Worm (Caenorhabditis elegans) whole organism, young adult: ENCODE results near the gene C34E11.2.
A peak's percentile ranks its signal among the peaks of the same experiment; 100 is the strongest.

Source experiments
- B0336.3 ChIP-seq: fragments of 200-800 bp; sonication (Bioruptor generic); IDR thresholded peaks from 2 replicates; pipeline ENCODE4 v1.3.6; 2022; ENCODE audit warnings: missing genetic modification characterization, missing compliant biosample characterization
- D2030.7 ChIP-seq: fragments of 200-800 bp; sonication (Bioruptor generic); IDR thresholded peaks from 2 replicates; pipeline ENCODE4 v1.3.6; 2022; ENCODE audit warnings: missing genetic modification reagents, missing genetic modification characterization, missing compliant biosample characterization
- F23B12.7 ChIP-seq: sonication (generic microtip); optimal IDR thresholded peaks from 2 replicates; lab custom pipeline; 2017; ENCODE audit warnings: missing genetic modification characterization, mild to moderate bottlenecking, missing compliant biosample characterization, antibody characterized with exemption, moderate library complexity; ENCODE audit not compliant: insufficient read depth
- K11D2.4 ChIP-seq: fragments of 200-800 bp; sonication (Bioruptor generic); IDR thresholded peaks from 2 replicates; pipeline ENCODE4 v1.3.6; 2022; ENCODE audit warnings: missing genetic modification reagents, missing genetic modification characterization, missing compliant biosample characterization
- T07F8.4 ChIP-seq: sonication (generic microtip); optimal IDR thresholded peaks from 2 replicates; lab custom pipeline; 2016; ENCODE audit warnings: mild to moderate bottlenecking, missing genetic modification characterization, moderate library complexity, missing compliant biosample characterization
- Y67H2A.10 ChIP-seq: fragments of 200-800 bp; sonication (Bioruptor generic); conservative IDR thresholded peaks from 2 replicates; pipeline ENCODE4 v1.3.6; 2022; ENCODE audit warnings: missing genetic modification reagents, missing genetic modification characterization, missing compliant biosample characterization
- Y79H2A.3 ChIP-seq: fragments of 200-800 bp; sonication (Bioruptor generic); conservative IDR thresholded peaks from 2 replicates; pipeline ENCODE4 v1.3.6; 2022; ENCODE audit warnings: missing genetic modification reagents, missing genetic modification characterization, missing compliant biosample characterization
- akir-1 ChIP-seq: fragments of 200-800 bp; sonication (Bioruptor generic); optimal IDR thresholded peaks from 2 replicates; lab custom pipeline; 2018; ENCODE audit warnings: mild to moderate bottlenecking, missing genetic modification characterization, moderate library complexity, missing compliant biosample characterization
- aptf-2 ChIP-seq: fragments of 200-800 bp; sonication (Bioruptor generic); conservative IDR thresholded peaks from 2 replicates; pipeline ENCODE4 v1.3.6; 2022; ENCODE audit warnings: missing genetic modification reagents, missing genetic modification characterization, missing compliant biosample characterization
- aptf-3 ChIP-seq: fragments of 200-800 bp; sonication (Bioruptor generic); IDR thresholded peaks from 2 replicates; pipeline ENCODE4 v1.3.6; 2022; ENCODE audit warnings: missing genetic modification characterization, missing compliant biosample characterization
- atf-7 ChIP-seq: sonication (generic microtip); optimal IDR thresholded peaks from 2 replicates; lab custom pipeline; 2017; ENCODE audit warnings: mild to moderate bottlenecking, missing genetic modification characterization, missing compliant biosample characterization
- attf-5 ChIP-seq: fragments of 200-800 bp; sonication (Bioruptor generic); optimal IDR thresholded peaks from 2 replicates; lab custom pipeline; 2018; ENCODE audit warnings: mild to moderate bottlenecking, missing genetic modification characterization, missing compliant biosample characterization
- attf-6 ChIP-seq: fragments of 200-800 bp; sonication (Bioruptor generic); IDR thresholded peaks from 2 replicates; pipeline ENCODE4 v1.3.6; 2022; ENCODE audit warnings: missing genetic modification reagents, missing genetic modification characterization, missing compliant biosample characterization
- ccch-3 ChIP-seq: fragments of 200-800 bp; sonication (Bioruptor generic); optimal IDR thresholded peaks from 2 replicates; lab custom pipeline; 2018; ENCODE audit warnings: mild to moderate bottlenecking, missing genetic modification characterization, missing compliant biosample characterization
- cebp-1 ChIP-seq, 2 experiments: fragments of 200-800 bp in 1 of 2; sonication (Bioruptor generic) in 1 of 2; sonication (generic microtip) in 1 of 2; IDR thresholded peaks in 1 of 2; optimal IDR thresholded peaks in 1 of 2; 2 replicates each; pipeline versions ENCODE4 v1.3.6 to Lab custom; 2017 to 2022; ENCODE audit warnings: missing compliant biosample characterization in 2 of 2, missing genetic modification characterization in 2 of 2, mild to moderate bottlenecking in 1 of 2, missing genetic modification reagents in 1 of 2, moderate library complexity in 1 of 2
- cebp-2 ChIP-seq: fragments of 200-800 bp; sonication (Bioruptor generic); IDR thresholded peaks from 2 replicates; pipeline ENCODE4 v1.3.6; 2022; ENCODE audit warnings: missing genetic modification characterization, missing compliant biosample characterization
- ceh-27 ChIP-seq: fragments of 200-800 bp; sonication (Bioruptor generic); optimal IDR thresholded peaks from 2 replicates; lab custom pipeline; 2018; ENCODE audit warnings: mild to moderate bottlenecking, missing genetic modification characterization, moderate library complexity, missing compliant biosample characterization
- ceh-91 ChIP-seq: fragments of 200-800 bp; sonication (Bioruptor generic); IDR thresholded peaks from 2 replicates; pipeline ENCODE4 v1.3.6; 2022; ENCODE audit warnings: missing genetic modification reagents, missing genetic modification characterization, missing compliant biosample characterization
- chd-7 ChIP-seq: sonication (generic microtip); optimal IDR thresholded peaks from 2 replicates; lab custom pipeline; 2016; ENCODE audit warnings: mild to moderate bottlenecking, missing genetic modification characterization, moderate library complexity, missing compliant biosample characterization
- die-1 ChIP-seq: sonication (generic microtip); optimal IDR thresholded peaks from 2 replicates; lab custom pipeline; 2016; ENCODE audit warnings: missing genotype, mild to moderate bottlenecking, missing genetic modification characterization, missing compliant biosample characterization
- dox-1 ChIP-seq: fragments of 200-800 bp; sonication (Bioruptor generic); IDR thresholded peaks from 2 replicates; pipeline ENCODE4 v1.3.6; 2022; ENCODE audit warnings: missing genetic modification reagents, missing genetic modification characterization, missing compliant biosample characterization
- egrh-3 ChIP-seq: fragments of 200-800 bp; sonication (Bioruptor generic); IDR thresholded peaks from 2 replicates; pipeline ENCODE4 v1.3.6; 2022; ENCODE audit warnings: missing genetic modification reagents, missing genetic modification characterization, missing compliant biosample characterization
- ekl-4 ChIP-seq: fragments of 200-800 bp; sonication (Bioruptor generic); IDR thresholded peaks from 2 replicates; pipeline ENCODE4 v1.3.6; 2022; ENCODE audit warnings: missing genetic modification reagents, missing genetic modification characterization, missing compliant biosample characterization
- him-1 ChIP-seq: sonication (generic microtip); optimal IDR thresholded peaks from 2 replicates; lab custom pipeline; 2016; ENCODE audit warnings: missing genotype, missing genetic modification reagents, missing genetic modification characterization, missing compliant biosample characterization
- hmg-1.2 ChIP-seq: fragments of 200-800 bp; sonication (Bioruptor generic); IDR thresholded peaks from 2 replicates; pipeline ENCODE4 v1.3.6; 2022; ENCODE audit warnings: missing genetic modification reagents, missing genetic modification characterization, missing compliant biosample characterization
- hmg-20 ChIP-seq: fragments of 200-800 bp; sonication (Bioruptor generic); IDR thresholded peaks from 2 replicates; pipeline ENCODE4 v1.3.6; 2022; ENCODE audit warnings: missing genetic modification reagents, missing genetic modification characterization, missing compliant biosample characterization
- let-526 ChIP-seq: fragments of 200-800 bp; sonication (Bioruptor generic); IDR thresholded peaks from 2 replicates; pipeline ENCODE4 v1.3.6; 2022; ENCODE audit warnings: missing genetic modification reagents, missing genetic modification characterization, missing compliant biosample characterization
- let-607 ChIP-seq, 2 experiments: fragments of 200-800 bp in 1 of 2; sonication (Bioruptor generic) in 1 of 2; sonication (generic microtip) in 1 of 2; optimal IDR thresholded peaks; 2 replicates each; lab custom pipeline; 2016 to 2018; ENCODE audit warnings: mild to moderate bottlenecking in 2 of 2, missing compliant biosample characterization in 2 of 2, missing genetic modification characterization in 2 of 2, moderate library complexity in 2 of 2, missing genotype in 1 of 2
- lin-35 ChIP-seq, 3 experiments: fragments of 150-350 bp in 2 of 3; sonication (generic microtip) in 1 of 3; optimal IDR thresholded peaks; 2 replicates each; lab custom pipeline; 2014 to 2018; ENCODE audit warnings: missing biosample characterization in 3 of 3, missing genetic modification characterization in 3 of 3, missing genetic modification reagents in 3 of 3
- mel-28 ChIP-seq: sonication (generic microtip); optimal IDR thresholded peaks from 2 replicates; lab custom pipeline; 2016; ENCODE audit warnings: borderline replicate concordance, mild to moderate bottlenecking, missing genetic modification characterization, missing compliant biosample characterization
- nfyb-1 ChIP-seq: fragments of 200-800 bp; sonication (Bioruptor generic); IDR thresholded peaks from 2 replicates; pipeline ENCODE4 v1.3.6; 2022; ENCODE audit warnings: missing genetic modification reagents, missing genetic modification characterization, missing compliant biosample characterization
- nhr-179 ChIP-seq: sonication (generic microtip); optimal IDR thresholded peaks from 2 replicates; lab custom pipeline; 2016; ENCODE audit warnings: mild to moderate bottlenecking, missing genetic modification characterization, missing compliant biosample characterization
- rcor-1 ChIP-seq: fragments of 200-800 bp; sonication (Bioruptor generic); IDR thresholded peaks from 2 replicates; pipeline ENCODE4 v1.3.6; 2022; ENCODE audit warnings: missing genetic modification reagents, missing genetic modification characterization, missing compliant biosample characterization
- rec-8 ChIP-seq, 2 experiments: sonication (generic microtip); optimal IDR thresholded peaks; 2 replicates each; lab custom pipeline; 2016; ENCODE audit warnings: mild to moderate bottlenecking in 2 of 2, missing genetic modification characterization in 2 of 2, missing genetic modification reagents in 2 of 2, missing genotype in 2 of 2, missing biosample characterization in 1 of 2, missing compliant biosample characterization in 1 of 2, moderate library complexity in 1 of 2
- snpc-3.4 ChIP-seq: sonication (generic microtip); optimal IDR thresholded peaks from 2 replicates; lab custom pipeline; 2017; ENCODE audit warnings: missing genetic modification characterization, mild to moderate bottlenecking, missing compliant biosample characterization, antibody characterized with exemption, moderate library complexity, missing genotype, missing genetic modification reagents
- somi-1 ChIP-seq: fragments of 200-800 bp; sonication (Bioruptor generic); optimal IDR thresholded peaks from 2 replicates; lab custom pipeline; 2018; ENCODE audit warnings: mild to moderate bottlenecking, missing genetic modification characterization, missing compliant biosample characterization
- sptf-2 ChIP-seq: fragments of 200-800 bp; sonication (Bioruptor generic); optimal IDR thresholded peaks from 2 replicates; lab custom pipeline; 2018; ENCODE audit warnings: mild to moderate bottlenecking, missing genetic modification characterization, missing compliant biosample characterization
- tbp1 ChIP-seq: fragments of 200-800 bp; sonication (Bioruptor generic); optimal IDR thresholded peaks from 2 replicates; lab custom pipeline; 2018; ENCODE audit warnings: mild to moderate bottlenecking, missing genetic modification characterization, missing compliant biosample characterization
- unc-130 ChIP-seq: sonication (generic microtip); optimal IDR thresholded peaks from 2 replicates; lab custom pipeline; 2016; ENCODE audit warnings: missing genetic modification reagents, missing genetic modification characterization, missing compliant biosample characterization
- unc-62 ChIP-seq: fragments of 150-350 bp; optimal IDR thresholded peaks from 2 replicates; lab custom pipeline; 2014; ENCODE audit warnings: missing biosample characterization, missing genetic modification reagents, missing genetic modification characterization
- ztf-22 ChIP-seq: fragments of 200-800 bp; sonication (Bioruptor generic); optimal IDR thresholded peaks from 2 replicates; lab custom pipeline; 2018; ENCODE audit warnings: mild to moderate bottlenecking, missing genetic modification characterization, moderate library complexity, missing compliant biosample characterization
- ztf-6 ChIP-seq: fragments of 200-800 bp; sonication (Bioruptor generic); IDR thresholded peaks from 2 replicates; pipeline ENCODE4 v1.3.6; 2022; ENCODE audit warnings: missing genetic modification reagents, missing genetic modification characterization, missing compliant biosample characterization

Gene C34E11.2

DNA sequence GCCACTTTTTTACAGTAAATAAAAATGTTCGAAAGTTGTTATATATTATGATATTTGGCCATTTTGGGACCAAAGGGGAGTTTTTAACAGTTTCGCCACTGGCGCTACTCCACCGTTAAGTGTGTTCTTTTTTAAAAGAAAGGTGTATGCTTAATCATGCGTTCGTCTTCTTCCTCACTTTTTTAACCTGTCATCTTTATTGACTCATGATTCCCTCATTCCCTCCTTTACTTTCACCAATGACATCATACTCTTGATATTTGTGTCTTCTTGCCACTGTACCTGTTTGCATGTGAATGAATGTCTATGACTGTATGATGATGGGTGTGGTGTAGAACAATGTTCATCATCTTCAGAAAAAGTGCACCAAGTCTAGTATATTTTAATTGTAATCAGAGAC, 23.9 kb downstream of the C34E11.2 start (continued):
- TF ChIP-seq T07F8.4 (tag; lab: Kevin White, UChicago), result no peak
- TF ChIP-seq nfyb-1, result peak; percentile 55; the same call in 1 of the 2 replicates
- TF ChIP-seq F23B12.7 (tag; lab: Kevin White, UChicago), result no peak
- no peak for TF ChIP-seq snpc-3.4 (tag; lab: Kevin White, UChicago)
- peak; percentile 66 for TF ChIP-seq cebp-1 (GFP tag; IDR thresholded peaks at IDR 0.05; lab: Robert Waterston, UW)
- TF ChIP-seq cebp-1 (tag; optimal IDR thresholded peaks at IDR 0.05; lab: Kevin White, UChicago), result peak; percentile 65
- TF ChIP-seq hmg-1.2 (GFP tag; lab: Robert Waterston, UW), result 0 out of 2 replicates have a peak, but pooled peaks have one; percentile 13
- TF ChIP-seq aptf-3, result no peak
- peak in 1 of 3 experiments; percentile 18 for TF ChIP-seq lin-35 (GFP tag; optimal IDR thresholded peaks at IDR 0.05; lab: Kevin White, UChicago)
- no peak for TF ChIP-seq Y79H2A.3 (GFP tag; lab: Robert Waterston, UW)
- no peak for TF ChIP-seq cebp-2
- TF ChIP-seq ccch-3 (GFP tag; lab: Kevin White, UChicago), result no peak
- TF ChIP-seq mel-28 (tag; lab: Kevin White, UChicago), result no peak
- peak in 1 of 2 experiments; percentile 40 for TF ChIP-seq let-607 (tag; optimal IDR thresholded peaks at IDR 0.05; lab: Kevin White, UChicago)
- peak; percentile 38 for TF ChIP-seq unc-62 (GFP tag; lab: Kevin White, UChicago)
- TF ChIP-seq aptf-2 (GFP tag; lab: Robert Waterston, UW), result no peak
- TF ChIP-seq hmg-20, result no peak
- no peak for TF ChIP-seq somi-1 (GFP tag; lab: Kevin White, UChicago)
- no peak for TF ChIP-seq K11D2.4
- peak; percentile 14 for TF ChIP-seq attf-5
- TF ChIP-seq him-1, result no peak
- TF ChIP-seq egrh-3 (GFP tag; lab: Robert Waterston, UW), result no peak
- TF ChIP-seq ceh-91 (GFP tag; lab: Robert Waterston, UW), result no peak
- peak; percentile 58 for TF ChIP-seq atf-7 (tag; lab: Kevin White, UChicago)
- no peak for TF ChIP-seq rcor-1
- TF ChIP-seq let-526, result no peak
- no peak for TF ChIP-seq ztf-6 (GFP tag; lab: Robert Waterston, UW)
- no peak for TF ChIP-seq rec-8 (tag; optimal IDR thresholded peaks at IDR 0.05; lab: Kevin White, UChicago)
- no peak for TF ChIP-seq ztf-22 (GFP tag; lab: Kevin White, UChicago)
- no peak for TF ChIP-seq sptf-2 (GFP tag; lab: Kevin White, UChicago)
- peak; percentile 10 for TF ChIP-seq tbp1 (GFP tag; lab: Kevin White, UChicago)
- no peak for TF ChIP-seq ekl-4 (GFP tag; lab: Robert Waterston, UW)
- no peak for TF ChIP-seq D2030.7 (GFP tag; lab: Robert Waterston, UW)
- peak; percentile 38; the same call in 1 of the 2 replicates for TF ChIP-seq B0336.3 (GFP tag; lab: Robert Waterston, UW)
- TF ChIP-seq Y67H2A.10 (GFP tag; lab: Robert Waterston, UW), result no peak
- TF ChIP-seq ceh-27 (GFP tag; lab: Kevin White, UChicago), result no peak
- no peak for TF ChIP-seq unc-130 (GFP tag; lab: Kevin White, UChicago)
- TF ChIP-seq akir-1 (GFP tag; lab: Kevin White, UChicago), result no peak
- no peak for TF ChIP-seq chd-7 (tag; lab: Kevin White, UChicago)
- TF ChIP-seq attf-6 (GFP tag; lab: Robert Waterston, UW), result no peak
- no peak for TF ChIP-seq die-1 (tag; lab: Kevin White, UChicago)
- TF ChIP-seq nhr-179 (tag; lab: Kevin White, UChicago), result no peak
- TF ChIP-seq dox-1 (GFP tag; lab: Robert Waterston, UW), result no peak
